Fruit fly (Drosophila melanogaster): ENCODE results near the gene CG5116.

Gene CG5116

dm6 chr3R:25476744-25477143 is 6.2 kb upstream of the CG5116 start, which contains the start of the genes CG4553 and MED28 (continued):
- TF ChIP-seq CG30403 (GFP tag; optimal IDR thresholded peaks at IDR 0.05), result no peak
- no peak for TF ChIP-seq CG10209 (GFP tag; optimal IDR thresholded peaks at IDR 0.05)
- TF ChIP-seq CG12769 (tag; optimal IDR thresholded peaks at IDR 0.05), result no peak
- no peak for TF ChIP-seq CG16863 (GFP tag; optimal IDR thresholded peaks at IDR 0.05)
- TF ChIP-seq odd (GFP tag; optimal IDR thresholded peaks at IDR 0.05), result no peak
- TF ChIP-seq sna (GFP tag; IDR thresholded peaks at IDR 0.05; ENCODE audit: partially characterized antibody), result peak; percentile 87
- TF ChIP-seq knrl (GFP tag; IDR thresholded peaks at IDR 0.05; ENCODE audit: partially characterized antibody), result peak; percentile 71
- TF ChIP-seq bigmax (GFP tag; optimal IDR thresholded peaks at IDR 0.05), result no peak
- TF ChIP-seq corto (GFP tag; optimal IDR thresholded peaks at IDR 0.05), result no peak
- TF ChIP-seq zf30C (GFP tag; optimal IDR thresholded peaks at IDR 0.05), result no peak
- no peak for TF ChIP-seq dmrt99B (tag; optimal IDR thresholded peaks at IDR 0.05)
- no peak for TF ChIP-seq tll (GFP tag; optimal IDR thresholded peaks at IDR 0.05)
- TF ChIP-seq NFAT (GFP tag; IDR thresholded peaks at IDR 0.05), result no peak
- TF ChIP-seq her (GFP tag; optimal IDR thresholded peaks at IDR 0.05), result no peak
- TF ChIP-seq CG10267 (tag; optimal IDR thresholded peaks at IDR 0.05), result peak; percentile 1
- no peak for TF ChIP-seq br (optimal IDR thresholded peaks at IDR 0.05)
- no peak for TF ChIP-seq esg (GFP tag; conservative IDR thresholded peaks at IDR 0.05)
- no peak for TF ChIP-seq tin (GFP tag; optimal IDR thresholded peaks at IDR 0.05)
- no peak for TF ChIP-seq CG18262 (tag; optimal IDR thresholded peaks at IDR 0.05)
- no peak for TF ChIP-seq CG16815 (GFP tag; optimal IDR thresholded peaks at IDR 0.05)
- TF ChIP-seq nom (GFP tag; optimal IDR thresholded peaks at IDR 0.05), result no peak
- no peak for TF ChIP-seq CG4820 (GFP tag; optimal IDR thresholded peaks at IDR 0.05)
- TF ChIP-seq CG6654 (GFP tag; optimal IDR thresholded peaks at IDR 0.05), result no peak
- TF ChIP-seq ab (GFP tag; optimal IDR thresholded peaks at IDR 0.05), result no peak
- TF ChIP-seq gfzf (GFP tag; optimal IDR thresholded peaks at IDR 0.05), result no peak
- no peak for TF ChIP-seq CG4404 (GFP tag; IDR thresholded peaks at IDR 0.05)
- no peak for TF ChIP-seq Fer3 (tag; optimal IDR thresholded peaks at IDR 0.05)
- TF ChIP-seq pros (GFP tag; optimal IDR thresholded peaks at IDR 0.05), result no peak
- TF ChIP-seq bcd (GFP tag; optimal IDR thresholded peaks at IDR 0.05), result no peak
- TF ChIP-seq CG2129 (GFP tag; IDR thresholded peaks at IDR 0.05; ENCODE audit: partially characterized antibody), result peak; percentile 55
- no peak for TF ChIP-seq TFAM (GFP tag; optimal IDR thresholded peaks at IDR 0.05)
- no peak for TF ChIP-seq CG7928 (GFP tag; optimal IDR thresholded peaks at IDR 0.05)
- TF ChIP-seq CG11247 (GFP tag; IDR thresholded peaks at IDR 0.05), result no peak
- no peak for TF ChIP-seq D (optimal IDR thresholded peaks at IDR 0.05)
- no peak for TF ChIP-seq D (GFP tag; optimal IDR thresholded peaks at IDR 0.05)
- TF ChIP-seq nau (GFP tag; optimal IDR thresholded peaks at IDR 0.05), result no peak
- no peak for TF ChIP-seq CG31441 (GFP tag; IDR thresholded peaks at IDR 0.05)
- TF ChIP-seq zen2 (GFP tag; IDR thresholded peaks at IDR 0.05; ENCODE audit: partially characterized antibody), result peak; percentile 85
- no peak for TF ChIP-seq lmd (GFP tag; IDR thresholded peaks at IDR 0.05)
- TF ChIP-seq Tbp (GFP tag; optimal IDR thresholded peaks at IDR 0.05), result no peak
- peak; percentile 15 for TF ChIP-seq exex (tag; optimal IDR thresholded peaks at IDR 0.05)
- no peak for TF ChIP-seq CG31388 (GFP tag; optimal IDR thresholded peaks at IDR 0.05)
- no peak for TF ChIP-seq CG8281 (tag; optimal IDR thresholded peaks at IDR 0.05)
- TF ChIP-seq run (tag; optimal IDR thresholded peaks at IDR 0.05), result no peak
- TF ChIP-seq Bteb2 (GFP tag; optimal IDR thresholded peaks at IDR 0.05), result no peak
- TF ChIP-seq CG4424 (GFP tag; optimal IDR thresholded peaks at IDR 0.05), result no peak
- TF ChIP-seq yki (optimal IDR thresholded peaks at IDR 0.05), result no peak
- no peak for TF ChIP-seq kah (GFP tag; optimal IDR thresholded peaks at IDR 0.05)
- no peak for TF ChIP-seq Side (GFP tag; optimal IDR thresholded peaks at IDR 0.05)
- peak; percentile 4 for TF ChIP-seq Nf-YC (tag; optimal IDR thresholded peaks at IDR 0.05)
- TF ChIP-seq caup (GFP tag; optimal IDR thresholded peaks at IDR 0.05; ENCODE audit: severe bottlenecking), result no peak
- no peak for TF ChIP-seq CG12942 (GFP tag; optimal IDR thresholded peaks at IDR 0.05)

Measured in whole organism, embryonic.